Worm (Caenorhabditis elegans) whole organism, L2 larva: ENCODE results near the gene lin-31.

Source experiments
- C34F6.9 ChIP-seq: fragments of 150-350 bp; optimal IDR thresholded peaks from 2 replicates; lab custom pipeline; 2014; ENCODE audit warnings: missing biosample characterization, missing genetic modification characterization
- F13H6.1 ChIP-seq: sonication (generic microtip); optimal IDR thresholded peaks from 2 replicates; lab custom pipeline; 2016; ENCODE audit warnings: missing genetic modification characterization, missing compliant biosample characterization
- R02D3.7 ChIP-seq: fragments of 150-350 bp; optimal IDR thresholded peaks from 2 replicates; lab custom pipeline; 2014; ENCODE audit warnings: missing biosample characterization, missing genetic modification characterization
- Y55F3AM.14 ChIP-seq: fragments of 200-800 bp; sonication (Bioruptor generic); optimal IDR thresholded peaks from 2 replicates; lab custom pipeline; 2018; ENCODE audit warnings: mild to moderate bottlenecking, missing genetic modification characterization, missing compliant biosample characterization
- ZK546.5 ChIP-seq: sonication (generic microtip); optimal IDR thresholded peaks from 2 replicates; lab custom pipeline; 2017; ENCODE audit warnings: missing biosample characterization, missing genetic modification characterization
- aly-2 ChIP-seq: fragments of 150-350 bp; optimal IDR thresholded peaks from 2 replicates; lab custom pipeline; 2014; ENCODE audit warnings: missing biosample characterization, missing genetic modification characterization
- ama-1 ChIP-seq: fragments of 150-350 bp; optimal IDR thresholded peaks from 2 replicates; lab custom pipeline; 2018; ENCODE audit warnings: inconsistent platforms
- ceh-16 ChIP-seq: fragments of 150-350 bp; optimal IDR thresholded peaks from 2 replicates; lab custom pipeline; 2014; ENCODE audit warnings: missing biosample characterization, missing genetic modification characterization
- crh-2 ChIP-seq: sonication (generic microtip); optimal IDR thresholded peaks from 2 replicates; lab custom pipeline; 2017; ENCODE audit warnings: missing biosample characterization, missing genetic modification characterization
- dmd-4 ChIP-seq: sonication (generic microtip); optimal IDR thresholded peaks from 2 replicates; lab custom pipeline; 2017; ENCODE audit warnings: missing biosample characterization, missing genetic modification characterization
- egl-27 ChIP-seq: sonication (generic microtip); optimal IDR thresholded peaks from 3 replicates; lab custom pipeline; 2017; ENCODE audit warnings: missing biosample characterization, missing genetic modification reagents, missing genetic modification characterization
- elt-1 ChIP-seq: fragments of 150-350 bp; optimal IDR thresholded peaks from 2 replicates; lab custom pipeline; 2014; ENCODE audit warnings: missing biosample characterization, missing genetic modification characterization
- fos-1 ChIP-seq: fragments of 150-350 bp; optimal IDR thresholded peaks from 2 replicates; lab custom pipeline; 2014; ENCODE audit warnings: missing biosample characterization, missing genetic modification characterization
- gmeb-1 ChIP-seq: fragments of 150-350 bp; optimal IDR thresholded peaks from 2 replicates; lab custom pipeline; 2014; ENCODE audit warnings: missing biosample characterization, missing genetic modification characterization
- lin-39 ChIP-seq: fragments of 150-350 bp; optimal IDR thresholded peaks from 2 replicates; lab custom pipeline; 2014; ENCODE audit warnings: missing biosample characterization, missing genetic modification reagents, missing genetic modification characterization
- lsy-2 ChIP-seq, 2 experiments: fragments of 150-350 bp in 1 of 2; sonication (generic microtip) in 1 of 2; optimal IDR thresholded peaks; 2 replicates each; lab custom pipeline; 2014 to 2017; ENCODE audit warnings: missing biosample characterization in 2 of 2, missing genetic modification characterization in 2 of 2
- mab-5 ChIP-seq: fragments of 150-350 bp; optimal IDR thresholded peaks from 2 replicates; lab custom pipeline; 2014; ENCODE audit warnings: missing biosample characterization, missing genetic modification characterization
- mbf-1 ChIP-seq: sonication (generic microtip); optimal IDR thresholded peaks from 2 replicates; lab custom pipeline; 2017; ENCODE audit warnings: missing biosample characterization, missing genetic modification characterization
- nhr-10 ChIP-seq: sonication (generic microtip); optimal IDR thresholded peaks from 2 replicates; lab custom pipeline; 2017; ENCODE audit warnings: missing biosample characterization, missing genetic modification characterization
- nhr-11 ChIP-seq: fragments of 150-350 bp; optimal IDR thresholded peaks from 2 replicates; lab custom pipeline; 2014; ENCODE audit warnings: missing biosample characterization, missing genetic modification characterization
- nhr-12 ChIP-seq: fragments of 150-350 bp; optimal IDR thresholded peaks from 2 replicates; lab custom pipeline; 2014; ENCODE audit warnings: missing biosample characterization, missing genetic modification characterization
- nhr-129 ChIP-seq: fragments of 150-350 bp; optimal IDR thresholded peaks from 2 replicates; lab custom pipeline; 2014; ENCODE audit warnings: missing biosample characterization, missing genetic modification characterization
- nhr-23 ChIP-seq: fragments of 150-350 bp; optimal IDR thresholded peaks from 2 replicates; lab custom pipeline; 2014; ENCODE audit warnings: missing biosample characterization, missing genetic modification reagents, missing genetic modification characterization
- nhr-6 ChIP-seq: fragments of 150-350 bp; optimal IDR thresholded peaks from 2 replicates; lab custom pipeline; 2014; ENCODE audit warnings: missing biosample characterization, missing genetic modification characterization
- nhr-77 ChIP-seq: fragments of 150-350 bp; optimal IDR thresholded peaks from 2 replicates; lab custom pipeline; 2014; ENCODE audit warnings: missing biosample characterization, missing genetic modification characterization
- peb-1 ChIP-seq: fragments of 150-350 bp; optimal IDR thresholded peaks from 2 replicates; lab custom pipeline; 2014; ENCODE audit warnings: missing biosample characterization, missing genetic modification characterization
- skn-1 ChIP-seq: sonication (generic microtip); optimal IDR thresholded peaks from 2 replicates; lab custom pipeline; 2017; ENCODE audit warnings: missing biosample characterization, missing genetic modification characterization
- sma-3 ChIP-seq: sonication (generic microtip); optimal IDR thresholded peaks from 2 replicates; lab custom pipeline; 2016; ENCODE audit warnings: missing genetic modification reagents, missing genetic modification characterization, missing compliant biosample characterization
- sma-9 ChIP-seq, 2 experiments: fragments of 150-350 bp in 1 of 2; sonication (generic microtip) in 1 of 2; optimal IDR thresholded peaks; 2 replicates each; lab custom pipeline; 2014 to 2016; ENCODE audit warnings: missing genetic modification characterization in 2 of 2, mild to moderate bottlenecking in 1 of 2, missing biosample characterization in 1 of 2, missing compliant biosample characterization in 1 of 2, missing genetic modification reagents in 1 of 2, moderate library complexity in 1 of 2
- unc-39 ChIP-seq: fragments of 150-350 bp; optimal IDR thresholded peaks from 2 replicates; lab custom pipeline; 2014; ENCODE audit warnings: missing biosample characterization, missing genetic modification characterization
- unc-55 ChIP-seq: fragments of 150-350 bp; sonication (generic microtip); optimal IDR thresholded peaks from 3 replicates; lab custom pipeline; 2014; ENCODE audit warnings: missing biosample characterization, missing genetic modification reagents, missing genetic modification characterization
- unc-62 ChIP-seq: fragments of 150-350 bp; optimal IDR thresholded peaks from 2 replicates; lab custom pipeline; 2014; ENCODE audit warnings: missing biosample characterization, missing genetic modification reagents, missing genetic modification characterization
- zag-1 ChIP-seq: fragments of 150-350 bp; optimal IDR thresholded peaks from 2 replicates; lab custom pipeline; 2014; ENCODE audit warnings: missing biosample characterization, missing genetic modification characterization
- ztf-1 ChIP-seq: fragments of 200-800 bp; sonication (Bioruptor generic); conservative IDR thresholded peaks from 2 replicates; pipeline ENCODE4 v1.3.6; 2022; ENCODE audit warnings: missing genetic modification characterization, missing compliant biosample characterization
- ztf-11 ChIP-seq: sonication (generic microtip); optimal IDR thresholded peaks from 2 replicates; lab custom pipeline; 2017; ENCODE audit warnings: missing biosample characterization, missing genetic modification characterization

The lin-31 gene

ce11 chrII:4004614-4005013 is 22.3 kb downstream of the lin-31 start, which contains the start of gene ephx-1:
ephx-1 (plus strand) TSS chrII:4004914.
- TF ChIP-seq nhr-12 (tag; lab: Kevin White, UChicago) (no peak), nhr-23 (no peak), unc-55 (no peak), gmeb-1 (tag; lab: Kevin White, UChicago) (no peak), F13H6.1 (tag; lab: Kevin White, UChicago) (no peak), nhr-77 (tag; lab: Kevin White, UChicago) (no peak), ztf-11 (tag; lab: Kevin White, UChicago) (no peak), aly-2 (tag; lab: Kevin White, UChicago) (no peak), zag-1 (tag; lab: Kevin White, UChicago) (no peak), unc-39 (no peak), sma-3 (GFP tag; lab: Kevin White, UChicago) (no peak), fos-1 (tag; lab: Kevin White, UChicago) (no peak)

- TF ChIP-seq F13H6.1 (tag; lab: Kevin White, UChicago) (no peak), nhr-12 (tag; lab: Kevin White, UChicago) (no peak), lsy-2 (tag; optimal IDR thresholded peaks at IDR 0.05; lab: Kevin White, UChicago) (no peak), nhr-23 (no peak)
Observed at ce11 chrII:4007972-4008371, 25.6 kb downstream of the lin-31 start.

- TF ChIP-seq dmd-4 (no peak), mbf-1 (tag; lab: Kevin White, UChicago) (no peak), ZK546.5 (tag; lab: Kevin White, UChicago) (no peak), ceh-16 (tag; lab: Kevin White, UChicago) (no peak), lin-39 (tag; lab: Kevin White, UChicago) (no peak), unc-62 (GFP tag; lab: Kevin White, UChicago) (no peak), C34F6.9 (tag; lab: Kevin White, UChicago) (no peak), R02D3.7 (tag; lab: Kevin White, UChicago) (no peak), ztf-1 (GFP tag; lab: Robert Waterston, UW) (no peak), sma-9 (GFP tag; optimal IDR thresholded peaks at IDR 0.05; lab: Kevin White, UChicago) (no peak), sma-9 (tag; optimal IDR thresholded peaks at IDR 0.05; lab: Kevin White, UChicago) (no peak), nhr-23 (no peak), nhr-6 (tag; lab: Kevin White, UChicago) (no peak), crh-2 (no peak)
Observed at ce11 chrII:4011518-4011917, 29.2 kb downstream of the lin-31 start.

- TF ChIP-seq zag-1 (tag; lab: Kevin White, UChicago) (no peak), Y55F3AM.14 (GFP tag; lab: Kevin White, UChicago) (no peak), mab-5 (no peak), nhr-10 (no peak), crh-2 (no peak), nhr-12 (tag; lab: Kevin White, UChicago) (no peak), nhr-23 (no peak), aly-2 (tag; lab: Kevin White, UChicago) (no peak), R02D3.7 (tag; lab: Kevin White, UChicago) (no peak), fos-1 (tag; lab: Kevin White, UChicago) (no peak), unc-39 (no peak), elt-1 (no peak), unc-55 (no peak), nhr-129 (tag; lab: Kevin White, UChicago) (no peak), ama-1 (lab: Kevin White, UChicago) (no peak)
- TF ChIP-seq, all 48 proteins: peak for 0
Observed at ce11 chrII:4018617-4019016, 36.3 kb downstream of the lin-31 start, which contains the start of gene K07D4.6. K07D4.6 (minus strand) TSS chrII:4018717.

ce11 chrII:4025462-4025861 is 43.1 kb downstream of the lin-31 start, which contains the start of gene K07D4.5:
K07D4.5 (minus strand) TSS chrII:4025562.
- TF ChIP-seq skn-1 (tag; lab: Kevin White, UChicago) = no peak
- no peak for TF ChIP-seq unc-62 (GFP tag; lab: Kevin White, UChicago)
- no peak for TF ChIP-seq nhr-11 (tag; lab: Kevin White, UChicago)
- TF ChIP-seq lsy-2 (tag; optimal IDR thresholded peaks at IDR 0.05; lab: Kevin White, UChicago) = no peak
- TF ChIP-seq gmeb-1 (tag; lab: Kevin White, UChicago) = no peak
- no peak for TF ChIP-seq unc-39
- TF ChIP-seq dmd-4 = no peak
- TF ChIP-seq nhr-6 (tag; lab: Kevin White, UChicago) = no peak
- TF ChIP-seq ceh-16 (tag; lab: Kevin White, UChicago) = no peak
- no peak for TF ChIP-seq egl-27 (tag; lab: Kevin White, UChicago)
- TF ChIP-seq fos-1 (tag; lab: Kevin White, UChicago) = no peak
- TF ChIP-seq sma-3 (GFP tag; lab: Kevin White, UChicago) = no peak
- TF ChIP-seq peb-1 = no peak
- no peak for TF ChIP-seq elt-1
